Worm (Caenorhabditis elegans) whole organism, L2 larva: ENCODE measurements around the gene sem-5.
A peak's percentile ranks its signal among the peaks of the same experiment; 100 is the strongest.

Experiments
- C34F6.9 ChIP-seq: fragments of 150-350 bp; optimal IDR thresholded peaks from 2 replicates; lab custom pipeline; 2014; ENCODE audit warnings: missing biosample characterization, missing genetic modification characterization
- F13H6.1 ChIP-seq: sonication (generic microtip); optimal IDR thresholded peaks from 2 replicates; lab custom pipeline; 2016; ENCODE audit warnings: missing genetic modification characterization, missing compliant biosample characterization
- R02D3.7 ChIP-seq: fragments of 150-350 bp; optimal IDR thresholded peaks from 2 replicates; lab custom pipeline; 2014; ENCODE audit warnings: missing biosample characterization, missing genetic modification characterization
- ceh-16 ChIP-seq: fragments of 150-350 bp; optimal IDR thresholded peaks from 2 replicates; lab custom pipeline; 2014; ENCODE audit warnings: missing biosample characterization, missing genetic modification characterization
- ceh-82 ChIP-seq: fragments of 150-350 bp; optimal IDR thresholded peaks from 2 replicates; lab custom pipeline; 2014; ENCODE audit warnings: missing biosample characterization, missing genetic modification characterization
- dmd-4 ChIP-seq: sonication (generic microtip); optimal IDR thresholded peaks from 2 replicates; lab custom pipeline; 2017; ENCODE audit warnings: missing biosample characterization, missing genetic modification characterization
- elt-3 ChIP-seq: sonication (generic microtip); optimal IDR thresholded peaks from 2 replicates; lab custom pipeline; 2017; ENCODE audit warnings: missing biosample characterization, missing genetic modification characterization
- nhr-11 ChIP-seq: fragments of 150-350 bp; optimal IDR thresholded peaks from 2 replicates; lab custom pipeline; 2014; ENCODE audit warnings: missing biosample characterization, missing genetic modification characterization
- nhr-12 ChIP-seq: fragments of 150-350 bp; optimal IDR thresholded peaks from 2 replicates; lab custom pipeline; 2014; ENCODE audit warnings: missing biosample characterization, missing genetic modification characterization
- nhr-237 ChIP-seq: fragments of 150-350 bp; optimal IDR thresholded peaks from 2 replicates; lab custom pipeline; 2014; ENCODE audit warnings: missing biosample characterization, missing genetic modification characterization
- skn-1 ChIP-seq: sonication (generic microtip); optimal IDR thresholded peaks from 2 replicates; lab custom pipeline; 2017; ENCODE audit warnings: missing biosample characterization, missing genetic modification characterization
- sma-9 ChIP-seq, 2 experiments: fragments of 150-350 bp in 1 of 2; sonication (generic microtip) in 1 of 2; optimal IDR thresholded peaks; 2 replicates each; lab custom pipeline; 2014 to 2016; ENCODE audit warnings: missing genetic modification characterization in 2 of 2, mild to moderate bottlenecking in 1 of 2, missing biosample characterization in 1 of 2, missing compliant biosample characterization in 1 of 2, missing genetic modification reagents in 1 of 2, moderate library complexity in 1 of 2
- snpc-4 ChIP-seq: fragments of 150-350 bp; optimal IDR thresholded peaks from 2 replicates; lab custom pipeline; 2014; ENCODE audit warnings: missing biosample characterization, missing genetic modification characterization
- unc-62 ChIP-seq: fragments of 150-350 bp; optimal IDR thresholded peaks from 2 replicates; lab custom pipeline; 2014; ENCODE audit warnings: missing biosample characterization, missing genetic modification reagents, missing genetic modification characterization

DNA sequence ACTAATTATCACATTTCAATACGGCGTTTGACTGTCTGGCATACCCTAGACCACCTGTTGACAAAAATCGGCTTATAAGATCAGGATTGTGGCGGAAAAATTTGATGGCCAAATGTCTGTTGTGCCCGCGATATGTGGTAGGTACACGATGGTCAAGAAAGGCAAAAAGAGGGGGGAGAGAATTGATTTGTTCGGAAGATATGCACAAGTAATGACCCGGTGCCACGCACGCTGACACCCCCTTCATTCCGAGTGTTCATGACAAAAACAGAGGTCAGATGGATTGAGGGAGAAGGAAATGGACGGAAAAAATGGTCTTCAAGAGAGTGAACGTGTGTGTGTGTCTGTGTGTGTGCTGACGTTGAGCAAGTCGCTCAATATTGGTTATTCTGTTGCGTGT is 3.9 kb upstream of the sem-5 start:
- TF ChIP-seq F13H6.1 (tag; lab: Kevin White, UChicago) (no peak), nhr-12 (no peak), R02D3.7 (tag; lab: Kevin White, UChicago) (no peak), dmd-4 (tag; lab: Kevin White, UChicago) (no peak), snpc-4 (tag; lab: Kevin White, UChicago) (no peak), skn-1 (tag; lab: Kevin White, UChicago) (no peak), ceh-82 (tag; lab: Kevin White, UChicago) (no peak), sma-9 (GFP tag; optimal IDR thresholded peaks at IDR 0.05; lab: Kevin White, UChicago) (no peak), sma-9 (tag; optimal IDR thresholded peaks at IDR 0.05; lab: Kevin White, UChicago) (no peak), elt-3 (tag; lab: Kevin White, UChicago) (no peak), C34F6.9 (tag; lab: Kevin White, UChicago) (no peak), nhr-11 (tag; lab: Kevin White, UChicago) (no peak), ceh-16 (tag; lab: Kevin White, UChicago) (peak; percentile 44), nhr-237 (no peak), unc-62 (GFP tag; lab: Kevin White, UChicago) (no peak)
